Fruit fly (Drosophila melanogaster): ENCODE results near the gene NijA.
A peak's percentile ranks its signal among the peaks of the same experiment; 100 is the strongest.

The NijA gene

DNA sequence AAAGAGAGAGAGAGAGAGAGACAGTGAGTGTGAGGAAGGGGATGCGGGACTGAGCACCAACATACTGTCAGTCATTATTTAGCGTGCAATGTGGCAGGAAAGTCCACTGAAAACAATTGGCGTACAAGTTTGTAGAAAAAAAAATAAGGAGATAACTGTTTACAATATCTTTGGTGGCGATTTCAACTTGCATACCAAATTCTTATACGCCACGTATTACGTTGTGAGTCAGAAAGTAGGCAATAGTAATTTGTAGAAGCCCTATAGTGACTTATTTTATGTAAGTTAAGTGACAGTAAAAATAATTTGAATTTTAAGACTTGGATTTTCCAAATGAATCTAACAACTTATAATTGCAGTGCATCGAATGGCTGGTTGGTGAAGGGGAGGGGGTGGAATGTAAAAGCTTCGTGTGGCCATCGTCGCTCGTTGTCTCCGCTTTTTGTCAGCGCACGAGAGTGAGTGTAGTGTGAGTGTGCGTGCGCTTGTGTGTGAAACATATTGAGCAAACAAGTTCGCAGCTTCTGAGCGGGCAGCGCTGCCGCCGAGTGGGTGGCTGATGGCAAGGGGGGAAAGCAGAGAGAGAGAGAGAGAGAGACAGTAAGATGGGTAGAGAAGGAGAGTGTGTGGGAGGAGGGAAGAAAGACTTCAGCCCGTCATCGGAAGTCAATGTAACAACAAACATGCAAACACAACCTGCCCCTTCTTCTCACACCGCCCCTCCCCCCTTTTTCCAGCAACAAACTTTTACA, 43.2 kb upstream of the NijA start:
- TF ChIP-seq ash1 (GFP tag; optimal IDR thresholded peaks at IDR 0.05) (no peak), CG2129 (GFP tag; IDR thresholded peaks at IDR 0.05; ENCODE audit: partially characterized antibody) (no peak), dysf (GFP tag; IDR thresholded peaks at IDR 0.05) (peak; percentile 98), Dip3 (GFP tag; optimal IDR thresholded peaks at IDR 0.05) (peak; percentile 86), CG2712 (tag; optimal IDR thresholded peaks at IDR 0.05) (peak; percentile 91), CG9817 (tag; optimal IDR thresholded peaks at IDR 0.05) (peak; percentile 83), chif (GFP tag; optimal IDR thresholded peaks at IDR 0.05) (peak; percentile 88 to 91), pfk (GFP tag; optimal IDR thresholded peaks at IDR 0.05) (no peak), Sox102F (GFP tag; optimal IDR thresholded peaks at IDR 0.05) (peak; percentile 88), CG10321 (GFP tag; IDR thresholded peaks at IDR 0.05) (peak; percentile 4), CG11504 (tag; optimal IDR thresholded peaks at IDR 0.05) (peak; percentile 96), tx (GFP tag; optimal IDR thresholded peaks at IDR 0.05) (peak; percentile 81), CG15696 (tag; optimal IDR thresholded peaks at IDR 0.05) (peak; percentile 47), CG13894 (tag; optimal IDR thresholded peaks at IDR 0.05) (peak; percentile 78), Mrtf (GFP tag; IDR thresholded peaks at IDR 0.05) (peak; percentile 88), jigr1 (GFP tag; IDR thresholded peaks at IDR 0.05) (peak; percentile 95), gro (GFP tag; optimal IDR thresholded peaks at IDR 0.05) (peak; percentile 91), CG8290 (GFP tag; optimal IDR thresholded peaks at IDR 0.05) (peak; percentile 71), CG8290 (tag; optimal IDR thresholded peaks at IDR 0.05) (peak in 1 of 2 experiments; percentile 64), CG31388 (GFP tag; optimal IDR thresholded peaks at IDR 0.05) (peak; percentile 91), CG43689 (GFP tag; IDR thresholded peaks at IDR 0.05) (peak; percentile 62; the same call in 1 of the 2 replicates), kni (GFP tag; optimal IDR thresholded peaks at IDR 0.05) (peak; percentile 66), CG12769 (tag; optimal IDR thresholded peaks at IDR 0.05) (peak; percentile 90), CG34224 (GFP tag; IDR thresholded peaks at IDR 0.05; ENCODE audit: partially characterized antibody) (peak; percentile 28; the same call in 1 of the 3 replicates), Rx (GFP tag; IDR thresholded peaks at IDR 0.05) (peak; percentile 95), BtbVII (GFP tag; optimal IDR thresholded peaks at IDR 0.05) (peak; percentile 96), lilli (GFP tag; optimal IDR thresholded peaks at IDR 0.05) (peak; percentile 93), CG7556 (GFP tag; optimal IDR thresholded peaks at IDR 0.05) (peak; percentile 97), CG30020 (tag; optimal IDR thresholded peaks at IDR 0.05) (no peak), CG16779 (GFP tag; IDR thresholded peaks at IDR 0.05) (0 out of 2 replicates have a peak, but pooled peaks have one; percentile 43), pros (GFP tag; optimal IDR thresholded peaks at IDR 0.05) (peak; percentile 39), CG16863 (GFP tag; optimal IDR thresholded peaks at IDR 0.05) (peak; percentile 92), CG11398 (GFP tag; optimal IDR thresholded peaks at IDR 0.05) (peak; percentile 92), onecut (GFP tag; IDR thresholded peaks at IDR 0.05) (peak; percentile 84), CG30403 (GFP tag; optimal IDR thresholded peaks at IDR 0.05) (peak; percentile 96), Gsc (GFP tag; IDR thresholded peaks at IDR 0.05) (peak; percentile 93), CG8359 (GFP tag; optimal IDR thresholded peaks at IDR 0.05; ENCODE audit: borderline replicate concordance) (peak; percentile 86), CG11247 (GFP tag; IDR thresholded peaks at IDR 0.05) (peak; percentile 95), Dfd (GFP tag; optimal IDR thresholded peaks at IDR 0.05) (no peak), croc (GFP tag; conservative IDR thresholded peaks at IDR 0.05) (peak; percentile 89), CG6791 (GFP tag; IDR thresholded peaks at IDR 0.05; ENCODE audit: partially characterized antibody) (no peak), CG12942 (GFP tag; optimal IDR thresholded peaks at IDR 0.05) (peak; percentile 78), dati (GFP tag; IDR thresholded peaks at IDR 0.05) (peak; percentile 66; the same call in 1 of the 2 replicates), CG2199 (GFP tag; IDR thresholded peaks at IDR 0.05) (no peak; the same call in 2 of the 3 replicates), Tbp (GFP tag; optimal IDR thresholded peaks at IDR 0.05) (no peak), Dref (GFP tag; IDR thresholded peaks at IDR 0.05) (no peak), lab (GFP tag; optimal IDR thresholded peaks at IDR 0.05) (peak; percentile 98), CG15011 (GFP tag; optimal IDR thresholded peaks at IDR 0.05) (peak; percentile 88), CG31365 (tag; optimal IDR thresholded peaks at IDR 0.05) (peak; percentile 61)
